Worm (Caenorhabditis elegans): ENCODE measurements around the gene nspg-11.

The nspg-11 gene

DNA sequence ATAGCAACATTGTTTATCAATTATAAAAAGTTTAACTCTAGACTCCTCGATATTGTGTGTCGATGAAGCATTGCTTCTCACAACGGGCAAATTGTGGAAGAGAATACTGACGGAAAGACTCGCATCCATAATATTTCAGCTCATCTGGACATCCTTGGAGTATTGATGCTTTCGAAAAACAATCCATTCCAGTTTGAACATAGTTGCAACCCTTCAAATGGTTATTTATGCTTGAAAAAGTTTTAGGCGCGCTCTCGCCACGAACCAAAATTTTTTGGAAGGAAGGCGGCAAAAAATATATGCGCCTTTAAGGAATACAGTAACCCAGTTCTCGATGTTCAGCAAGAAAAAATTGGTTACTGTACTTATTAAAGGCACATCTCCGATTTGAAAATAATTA lies 1.4 kb downstream of the nspg-11 start (continued):
- no peak for TF ChIP-seq F39B2.1 (GFP tag; IDR thresholded peaks at IDR 0.05)
- no peak for TF ChIP-seq snpc-1.3 (tag; optimal IDR thresholded peaks at IDR 0.05; ENCODE audit: insufficient read depth)
- TF ChIP-seq mxl-1 (tag; optimal IDR thresholded peaks at IDR 0.05) = no peak
- peak; percentile 66 for TF ChIP-seq ama-1 (optimal IDR thresholded peaks at IDR 0.05)
- no peak for TF ChIP-seq ama-1 (GFP tag; optimal IDR thresholded peaks at IDR 0.05)
- TF ChIP-seq ztf-28 (GFP tag; IDR thresholded peaks at IDR 0.05) = no peak
- TF ChIP-seq F23B12.7 (tag; optimal IDR thresholded peaks at IDR 0.05; ENCODE audit: insufficient read depth) = no peak
- TF ChIP-seq efl-1 (GFP tag; optimal IDR thresholded peaks at IDR 0.05) = peak; percentile 18
- no peak for TF ChIP-seq lir-1 (GFP tag; conservative IDR thresholded peaks at IDR 0.05)
- no peak for TF ChIP-seq hrde-1 (tag; optimal IDR thresholded peaks at IDR 0.05; ENCODE audit: borderline replicate concordance)
- TF ChIP-seq B0336.3 (GFP tag; IDR thresholded peaks at IDR 0.05) = peak; percentile 68
- no peak for TF ChIP-seq ets-4 (GFP tag; optimal IDR thresholded peaks at IDR 0.05)
- peak; percentile 69 for TF ChIP-seq ceh-79 (tag; optimal IDR thresholded peaks at IDR 0.05)
- peak; percentile 29; the same call in 1 of the 2 replicates for TF ChIP-seq hmg-1.2 (GFP tag; IDR thresholded peaks at IDR 0.05)
- 0 out of 2 replicates have a peak, but pooled peaks have one; percentile 57 for TF ChIP-seq lag-1 (GFP tag; IDR thresholded peaks at IDR 0.05)
- no peak for TF ChIP-seq zim-3 (tag; optimal IDR thresholded peaks at IDR 0.05)
- no peak for TF ChIP-seq F10E7.11 (tag; optimal IDR thresholded peaks at IDR 0.05)
- peak; percentile 20 for TF ChIP-seq B0035.1 (tag; optimal IDR thresholded peaks at IDR 0.05)
- TF ChIP-seq unc-130 (GFP tag; optimal IDR thresholded peaks at IDR 0.05) = no peak
- no peak for TF ChIP-seq B0261.1 (tag; optimal IDR thresholded peaks at IDR 0.05)

DNA sequence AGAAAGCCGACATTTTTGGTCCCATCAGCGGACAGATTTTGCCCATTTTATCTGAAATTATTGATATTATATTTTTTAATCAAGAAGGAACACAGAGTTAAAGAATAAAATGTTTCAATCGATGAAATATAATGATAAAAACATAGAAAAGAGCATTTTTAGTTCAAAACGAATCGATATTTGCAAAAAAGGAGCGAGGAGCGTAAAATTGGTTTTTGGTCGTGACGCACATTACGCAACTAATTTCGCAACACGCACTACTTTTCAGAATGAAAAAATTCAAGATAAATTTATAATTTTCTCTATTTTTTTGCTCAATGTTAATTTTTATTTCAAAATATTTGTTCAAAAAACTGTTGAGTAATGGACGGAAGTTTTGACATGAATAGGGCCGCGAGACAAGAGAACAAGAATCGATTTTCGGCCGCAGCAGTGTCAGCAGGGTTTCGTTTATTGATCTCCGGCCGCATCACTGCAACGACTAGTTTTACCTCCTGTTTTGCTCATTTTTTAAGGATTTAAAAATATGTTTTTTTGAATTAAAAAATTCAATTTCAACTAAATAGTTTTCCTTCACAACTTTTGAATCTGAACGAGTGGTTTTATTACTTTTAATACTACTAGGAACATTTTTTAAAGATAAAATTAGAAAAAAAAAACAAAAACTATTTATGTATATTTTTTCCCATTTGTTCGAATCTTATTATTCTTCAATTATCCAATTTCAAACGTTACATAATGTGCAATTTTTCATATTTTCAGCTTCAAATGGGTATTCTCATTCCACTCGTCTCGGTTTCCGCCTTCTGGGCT lies 2.6 kb downstream of the nspg-11 start, which contains the start of the genes F49C12.12 and vha-17:
TSS of gene F49C12.12 (minus strand) at position 51 of the 813 bp plus-strand sequence.
TSS of gene vha-17 (plus strand) at position 763 of the 813 bp plus-strand sequence.
- peak; percentile 0 for TF ChIP-seq lsl-1 (GFP tag; optimal IDR thresholded peaks at IDR 0.05)
- TF ChIP-seq mcd-1 (GFP tag; IDR thresholded peaks at IDR 0.05) = 0 out of 2 replicates have a peak, but pooled peaks have one; percentile 32
- peak; percentile 49; the same call in 1 of the 2 replicates for TF ChIP-seq dox-1 (GFP tag; IDR thresholded peaks at IDR 0.05)
- 0 out of 2 replicates have a peak, but pooled peaks have one; percentile 28 for TF ChIP-seq ekl-4 (GFP tag; IDR thresholded peaks at IDR 0.05)
- no peak for TF ChIP-seq B0019.2 (GFP tag; conservative IDR thresholded peaks at IDR 0.05)
- no peak for TF ChIP-seq ztf-22 (GFP tag; optimal IDR thresholded peaks at IDR 0.05)
- TF ChIP-seq lag-1 (GFP tag; IDR thresholded peaks at IDR 0.05) = no peak
- TF ChIP-seq ztf-18 (tag; optimal IDR thresholded peaks at IDR 0.05) = peak; percentile 13
- TF ChIP-seq madf-10 (tag; optimal IDR thresholded peaks at IDR 0.05) = peak; percentile 8
- TF ChIP-seq cebp-1 (GFP tag; IDR thresholded peaks at IDR 0.05) = peak; percentile 82
- peak; percentile 98 for TF ChIP-seq cebp-1 (tag; optimal IDR thresholded peaks at IDR 0.05)
- TF ChIP-seq lin-54 (GFP tag; optimal IDR thresholded peaks at IDR 0.05) = peak; percentile 25
- peak; percentile 33 for TF ChIP-seq him-1 (tag; optimal IDR thresholded peaks at IDR 0.05)
- TF ChIP-seq attf-5 (GFP tag; optimal IDR thresholded peaks at IDR 0.05) = peak; percentile 82
- peak; percentile 82 for TF ChIP-seq nhr-80 (tag; optimal IDR thresholded peaks at IDR 0.05)

DNA sequence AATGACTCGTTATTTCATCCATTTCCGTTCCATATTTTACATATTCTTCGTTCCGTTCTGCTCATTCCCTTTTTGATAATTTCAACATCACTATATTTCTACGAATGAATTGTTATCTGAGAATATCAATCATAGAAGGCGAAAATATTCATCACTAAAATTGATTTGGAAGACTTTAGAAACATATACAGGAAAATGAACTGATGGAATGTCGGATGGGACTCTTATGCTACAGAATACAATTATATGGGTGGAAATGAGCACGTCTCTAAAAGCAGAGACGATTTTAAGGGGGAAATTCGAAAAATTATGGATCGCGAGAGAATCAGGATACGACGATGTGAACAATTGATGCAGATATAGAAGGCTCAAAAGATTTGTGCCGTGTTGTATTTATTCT lies 3.9 kb downstream of the nspg-11 start:
- TF ChIP-seq Y53G8AR.9 (GFP tag; conservative IDR thresholded peaks at IDR 0.05) (0 out of 2 replicates have a peak, but pooled peaks have one; percentile 45), mcd-1 (GFP tag; IDR thresholded peaks at IDR 0.05) (no peak), hmg-1.2 (GFP tag; IDR thresholded peaks at IDR 0.05) (no peak), ceh-40 (GFP tag; IDR thresholded peaks at IDR 0.05) (no peak), nhr-80 (tag; optimal IDR thresholded peaks at IDR 0.05) (no peak), B0336.3 (GFP tag; IDR thresholded peaks at IDR 0.05) (peak; percentile 36; the same call in 1 of the 2 replicates), let-607 (tag; optimal IDR thresholded peaks at IDR 0.05) (peak in 1 of 2 experiments; percentile 13), lin-26 (GFP tag; IDR thresholded peaks at IDR 0.05) (peak; percentile 58; the same call in 1 of the 2 replicates), let-526 (GFP tag; IDR thresholded peaks at IDR 0.05) (peak; percentile 57; the same call in 1 of the 2 replicates), him-1 (tag; optimal IDR thresholded peaks at IDR 0.05) (peak; percentile 48), lin-35 (GFP tag; optimal IDR thresholded peaks at IDR 0.05) (no peak), cebp-1 (GFP tag; IDR thresholded peaks at IDR 0.05) (no peak), cebp-1 (tag; optimal IDR thresholded peaks at IDR 0.05) (peak; percentile 14), bed-1 (GFP tag; IDR thresholded peaks at IDR 0.05) (0 out of 2 replicates have a peak, but pooled peaks have one; percentile 37), F52B5.7 (tag; optimal IDR thresholded peaks at IDR 0.05) (peak; percentile 70), snpc-1.1 (tag; optimal IDR thresholded peaks at IDR 0.05; ENCODE audit: insufficient read depth) (peak; percentile 64), ama-1 (optimal IDR thresholded peaks at IDR 0.05) (no peak), ama-1 (GFP tag; optimal IDR thresholded peaks at IDR 0.05) (peak in 1 of 2 experiments; percentile 42)

Measured in whole organism, young adult.